Fruit fly (Drosophila melanogaster) whole organism, embryonic: ENCODE results near the gene CG17028.

Source experiments
- B-H2 ChIP-seq: fragments of 200-800 bp; sonication (Bioruptor generic); optimal IDR thresholded peaks from 2 replicates; lab custom pipeline; 2018; ENCODE audit warnings: missing biosample characterization, mild to moderate bottlenecking, missing genetic modification characterization
- BtbVII ChIP-seq: fragments of 200-800 bp; sonication (Bioruptor generic); optimal IDR thresholded peaks from 3 replicates; lab custom pipeline; 2017; ENCODE audit warnings: missing biosample characterization, mild to moderate bottlenecking, missing genetic modification characterization
- CG11696 ChIP-seq: fragments of 200-800 bp; sonication (Bioruptor generic); IDR thresholded peaks from 2 replicates; pipeline ENCODE4 v1.3.6; 2022; ENCODE audit warnings: missing biosample characterization, missing genetic modification characterization
- CG13894 ChIP-seq: fragments of 200-800 bp; sonication (Bioruptor generic); optimal IDR thresholded peaks from 3 replicates; lab custom pipeline; 2018; ENCODE audit warnings: missing biosample characterization, mild to moderate bottlenecking, missing genetic modification characterization, moderate library complexity
- CG2120 ChIP-seq: fragments of 200-800 bp; sonication (Bioruptor generic); optimal IDR thresholded peaks from 3 replicates; lab custom pipeline; 2016; ENCODE audit warnings: missing biosample characterization, missing genetic modification characterization
- CG2678 ChIP-seq: fragments of 200-800 bp; sonication (Bioruptor generic); optimal IDR thresholded peaks from 3 replicates; lab custom pipeline; 2019; ENCODE audit warnings: missing biosample characterization, mild to moderate bottlenecking, missing genetic modification characterization, moderate library complexity
- CG31388 ChIP-seq: fragments of 200-800 bp; sonication (Bioruptor generic); optimal IDR thresholded peaks from 2 replicates; lab custom pipeline; 2016; ENCODE audit warnings: missing biosample characterization, missing genetic modification characterization
- CG33213 ChIP-seq: fragments of 200-800 bp; sonication (Bioruptor generic); optimal IDR thresholded peaks from 3 replicates; lab custom pipeline; 2016; ENCODE audit warnings: missing biosample characterization, missing genetic modification characterization
- CG34422 ChIP-seq: fragments of 200-800 bp; sonication (Bioruptor generic); IDR thresholded peaks from 3 replicates; pipeline ENCODE4 v1.3.6; 2022; ENCODE audit warnings: missing biosample characterization, missing genetic modification characterization
- CG3995 ChIP-seq: fragments of 200-800 bp; sonication (Bioruptor generic); optimal IDR thresholded peaks from 3 replicates; lab custom pipeline; 2016; ENCODE audit warnings: missing biosample characterization, missing genetic modification characterization
- CG7745 ChIP-seq: fragments of 200-800 bp; sonication (Bioruptor generic); optimal IDR thresholded peaks from 2 replicates; lab custom pipeline; 2018; ENCODE audit warnings: missing biosample characterization, mild to moderate bottlenecking, missing genetic modification characterization, moderate library complexity
- CG7839 ChIP-seq: fragments of 200-800 bp; sonication (Bioruptor generic); optimal IDR thresholded peaks from 3 replicates; lab custom pipeline; 2018; ENCODE audit warnings: missing biosample characterization, mild to moderate bottlenecking, missing genetic modification characterization, moderate library complexity
- CG8281 ChIP-seq: fragments of 200-800 bp; sonication (Bioruptor generic); optimal IDR thresholded peaks from 2 replicates; lab custom pipeline; 2018; ENCODE audit warnings: missing biosample characterization, mild to moderate bottlenecking, missing genetic modification characterization, moderate library complexity
- CG8924 ChIP-seq: fragments of 200-800 bp; optimal IDR thresholded peaks from 3 replicates; lab custom pipeline; 2019; ENCODE audit warnings: missing biosample characterization, mild to moderate bottlenecking, missing genetic modification characterization, moderate library complexity
- CoRest ChIP-seq: fragments of 200-800 bp; sonication (Bioruptor generic); optimal IDR thresholded peaks from 3 replicates; lab custom pipeline; 2018; ENCODE audit warnings: missing biosample characterization, mild to moderate bottlenecking, missing genetic modification characterization, moderate library complexity
- Dbx ChIP-seq: fragments of 200-800 bp; sonication (Bioruptor generic); IDR thresholded peaks from 3 replicates; pipeline ENCODE4 v1.3.6; 2022; ENCODE audit warnings: missing biosample characterization, missing genetic modification characterization
- Dp ChIP-seq: fragments of 200-800 bp; sonication (Bioruptor generic); optimal IDR thresholded peaks from 2 replicates; lab custom pipeline; 2018; ENCODE audit warnings: missing biosample characterization, mild to moderate bottlenecking, missing genetic modification characterization, moderate library complexity
- Drgx ChIP-seq: fragments of 200-800 bp; sonication (Bioruptor generic); IDR thresholded peaks from 2 replicates; pipeline ENCODE4 v1.3.6; 2022; ENCODE audit warnings: missing biosample characterization, missing genetic modification characterization
- Hey ChIP-seq: fragments of 200-800 bp; sonication (Bioruptor generic); optimal IDR thresholded peaks from 3 replicates; lab custom pipeline; 2018; ENCODE audit warnings: missing biosample characterization, mild to moderate bottlenecking, missing genetic modification characterization
- HmgZ ChIP-seq: fragments of 200-800 bp; sonication (Bioruptor generic); optimal IDR thresholded peaks from 2 replicates; lab custom pipeline; 2018; ENCODE audit warnings: missing biosample characterization, mild to moderate bottlenecking, missing genetic modification characterization
- Mad ChIP-seq: fragments of 200-800 bp; sonication (Bioruptor generic); optimal IDR thresholded peaks from 2 replicates; lab custom pipeline; 2016; ENCODE audit warnings: missing biosample characterization, missing genetic modification characterization
- Med ChIP-seq: fragments of 200-800 bp; sonication (Bioruptor generic); peaks from one replicate; lab custom pipeline; 2016; ENCODE audit warnings: missing biosample characterization, missing genetic modification characterization, mild to moderate bottlenecking, inconsistent platforms, moderate library complexity
- NC2β ChIP-seq: fragments of 200-800 bp; sonication (Bioruptor generic); optimal IDR thresholded peaks from 2 replicates; lab custom pipeline; 2016; ENCODE audit warnings: missing biosample characterization, missing genetic modification characterization
- Pdp1 ChIP-seq, 2 experiments: fragments of 200-800 bp; sonication (Bioruptor generic); optimal IDR thresholded peaks; 3 replicates each; lab custom pipeline; 2016; ENCODE audit warnings: missing biosample characterization in 2 of 2, missing genetic modification characterization in 2 of 2, mild to moderate bottlenecking in 1 of 2, moderate library complexity in 1 of 2
- Poxn ChIP-seq: fragments of 200-800 bp; sonication (Bioruptor generic); IDR thresholded peaks from 2 replicates; pipeline ENCODE4 v1.3.6; 2022; ENCODE audit warnings: missing biosample characterization, missing genetic modification characterization
- Ravus ChIP-seq: fragments of 200-800 bp; sonication (Bioruptor generic); IDR thresholded peaks from 2 replicates; pipeline ENCODE4 v1.3.6; 2022; ENCODE audit warnings: missing biosample characterization, missing genetic modification characterization
- Rfx ChIP-seq: fragments of 200-800 bp; sonication (Bioruptor generic); IDR thresholded peaks from 2 replicates; pipeline ENCODE4 v1.3.6; 2022; ENCODE audit warnings: missing biosample characterization, missing genetic modification characterization
- Sin3A ChIP-seq: fragments of >200 bp; optimal IDR thresholded peaks from 2 replicates; lab custom pipeline; 2018
- Sox102F ChIP-seq: fragments of 200-800 bp; sonication (Bioruptor generic); optimal IDR thresholded peaks from 2 replicates; lab custom pipeline; 2018; ENCODE audit warnings: missing biosample characterization, mild to moderate bottlenecking, missing genetic modification characterization, moderate library complexity
- Sry-β ChIP-seq: fragments of 200-800 bp; sonication (Bioruptor generic); optimal IDR thresholded peaks from 2 replicates; lab custom pipeline; 2018; ENCODE audit warnings: missing biosample characterization, mild to moderate bottlenecking, missing genetic modification characterization, moderate library complexity
- TFAM ChIP-seq: fragments of 200-800 bp; sonication (Bioruptor generic); optimal IDR thresholded peaks from 2 replicates; lab custom pipeline; 2017; ENCODE audit warnings: missing biosample characterization, missing genetic modification characterization, inconsistent platforms
- Trl ChIP-seq, 3 experiments: fragments of >200 bp in 2 of 3; fragments of 200-800 bp in 1 of 3; sonication (Bioruptor generic) in 1 of 3; optimal IDR thresholded peaks; 2 replicates in 1 of 3; 3 replicates in 2 of 3; lab custom pipeline; 2016 to 2017; ENCODE audit warnings: missing biosample characterization in 1 of 3, missing genetic modification characterization in 1 of 3
- amos ChIP-seq: fragments of 200-800 bp; sonication (Bioruptor generic); IDR thresholded peaks from 2 replicates; pipeline ENCODE4 v1.3.6; 2022; ENCODE audit warnings: missing biosample characterization, missing genetic modification characterization; ENCODE audit not compliant: partially characterized antibody
- ap ChIP-seq: fragments of 200-800 bp; sonication (Bioruptor generic); IDR thresholded peaks from 2 replicates; pipeline ENCODE4 v1.3.6; 2022; ENCODE audit warnings: missing biosample characterization, missing genetic modification characterization
- bsh ChIP-seq, 2 experiments: fragments of 200-800 bp; sonication (Bioruptor generic); optimal IDR thresholded peaks; 2 replicates each; lab custom pipeline; 2017 to 2018; ENCODE audit warnings: mild to moderate bottlenecking in 2 of 2, missing biosample characterization in 2 of 2, missing genetic modification characterization in 2 of 2, moderate library complexity in 1 of 2
- chinmo ChIP-seq: fragments of 200-800 bp; sonication (Bioruptor generic); IDR thresholded peaks from 4 replicates; pipeline ENCODE4 v1.3.6; 2022; ENCODE audit warnings: missing biosample characterization, missing genetic modification characterization; ENCODE audit not compliant: partially characterized antibody
- crc ChIP-seq: fragments of 200-800 bp; sonication (Bioruptor generic); optimal IDR thresholded peaks from 2 replicates; lab custom pipeline; 2016; ENCODE audit warnings: missing biosample characterization, missing genetic modification characterization
- crol ChIP-seq: fragments of 200-800 bp; sonication (Bioruptor generic); IDR thresholded peaks from 2 replicates; pipeline ENCODE4 v1.3.6; 2022; ENCODE audit warnings: missing biosample characterization, missing genetic modification characterization
- dmrt99B ChIP-seq: fragments of 200-800 bp; sonication (Bioruptor generic); optimal IDR thresholded peaks from 2 replicates; lab custom pipeline; 2018; ENCODE audit warnings: missing biosample characterization, mild to moderate bottlenecking, missing genetic modification characterization, moderate library complexity
- klu ChIP-seq: fragments of 200-800 bp; sonication (Bioruptor generic); IDR thresholded peaks from 2 replicates; pipeline ENCODE4 v1.3.6; 2022; ENCODE audit warnings: missing biosample characterization, missing genetic modification characterization
- lab ChIP-seq: fragments of 200-800 bp; sonication (Bioruptor generic); optimal IDR thresholded peaks from 3 replicates; lab custom pipeline; 2017; ENCODE audit warnings: missing biosample characterization, missing genetic modification characterization, mild to moderate bottlenecking, moderate library complexity, missing genetic modification reagents
- lilli ChIP-seq: fragments of 200-800 bp; sonication (Bioruptor generic); optimal IDR thresholded peaks from 3 replicates; lab custom pipeline; 2016; ENCODE audit warnings: missing biosample characterization, missing genetic modification characterization
- nerfin-2 ChIP-seq: fragments of 200-800 bp; sonication (Bioruptor generic); IDR thresholded peaks from 2 replicates; pipeline ENCODE4 v1.3.6; 2022; ENCODE audit warnings: missing biosample characterization, missing genetic modification characterization; ENCODE audit not compliant: partially characterized antibody
- oc ChIP-seq: fragments of 200-800 bp; sonication (Bioruptor generic); optimal IDR thresholded peaks from 2 replicates; lab custom pipeline; 2018; ENCODE audit warnings: missing biosample characterization, mild to moderate bottlenecking, missing genetic modification characterization, moderate library complexity
- row ChIP-seq: fragments of 200-800 bp; sonication (Bioruptor generic); IDR thresholded peaks from 3 replicates; pipeline ENCODE4 v1.3.6; 2022; ENCODE audit warnings: missing biosample characterization, missing genetic modification characterization
- sens ChIP-seq: fragments of 200-800 bp; sonication (Bioruptor generic); peaks from one replicate; lab custom pipeline; 2016; ENCODE audit warnings: missing biosample characterization, missing genetic modification characterization
- sqz ChIP-seq: fragments of 200-800 bp; sonication (Bioruptor generic); optimal IDR thresholded peaks from 3 replicates; lab custom pipeline; 2018; ENCODE audit warnings: missing biosample characterization, mild to moderate bottlenecking, missing genetic modification characterization
- zen2 ChIP-seq: fragments of 200-800 bp; sonication (Bioruptor generic); IDR thresholded peaks from 3 replicates; pipeline ENCODE4 v1.3.6; 2022; ENCODE audit warnings: missing biosample characterization, missing genetic modification characterization; ENCODE audit not compliant: partially characterized antibody

The CG17028 gene

dm6 chr3L:16001164-16001679 lies 22.9 kb downstream of the CG17028 start (continued):
- TF ChIP-seq HmgZ (tag; lab: Kevin White, UChicago) = peak; percentile 83
- peak; percentile 75; the same call in 2 of the 3 replicates for TF ChIP-seq Dbx (GFP tag; lab: Robert Waterston, UW)
- no peak for TF ChIP-seq amos (GFP tag; lab: Robert Waterston, UW)
- TF ChIP-seq crol (GFP tag; lab: Robert Waterston, UW) = peak; percentile 95
- TF ChIP-seq Dp (GFP tag; lab: Kevin White, UChicago) = no peak
- no peak for TF ChIP-seq ap
- peak; percentile 62 for TF ChIP-seq Sox102F (GFP tag; lab: Kevin White, UChicago)
- peak; percentile 75 for TF ChIP-seq sens (GFP tag; lab: Kevin White, UChicago)
- peak; percentile 57 for TF ChIP-seq CG33213
- no peak for TF ChIP-seq Ravus
- TF ChIP-seq TFAM = no peak
- TF ChIP-seq CG7745 (tag; lab: Kevin White, UChicago) = no peak
- TF ChIP-seq NC2β (GFP tag; lab: Kevin White, UChicago) = peak; percentile 54
- peak; percentile 65; the same call in 1 of the 2 replicates for TF ChIP-seq klu (GFP tag; lab: Robert Waterston, UW)
- peak; percentile 91 for TF ChIP-seq CG11696 (GFP tag; lab: Robert Waterston, UW)
- peak; percentile 83 for TF ChIP-seq CoRest (tag; lab: Kevin White, UChicago)
- peak; percentile 92 for TF ChIP-seq CG2678 (tag; lab: Kevin White, UChicago)
- TF ChIP-seq CG34422 (GFP tag; lab: Robert Waterston, UW) = peak; percentile 66; the same call in 1 of the 3 replicates
- TF ChIP-seq zen2 (GFP tag; lab: Robert Waterston, UW) = no peak
- no peak for TF ChIP-seq Sry-β

- TF ChIP-seq dmrt99B (tag; lab: Kevin White, UChicago) (peak; percentile 5), crc (GFP tag; lab: Kevin White, UChicago) (peak; percentile 5), CG8924 (tag; lab: Kevin White, UChicago) (peak; percentile 19), Drgx (GFP tag; lab: Robert Waterston, UW) (peak; percentile 29; the same call in 1 of the 2 replicates), CG2120 (GFP tag; lab: Kevin White, UChicago) (peak; percentile 8), CG13894 (tag; lab: Kevin White, UChicago) (peak; percentile 4), Rfx (GFP tag; lab: Robert Waterston, UW) (0 out of 2 replicates have a peak, but pooled peaks have one; percentile 14), lab (GFP tag; lab: Kevin White, UChicago) (no peak), Sox102F (GFP tag; lab: Kevin White, UChicago) (peak; percentile 1), sqz (peak; percentile 24), chinmo (0 out of 4 replicates have a peak, but pooled peaks have one; percentile 17), nerfin-2 (GFP tag; lab: Robert Waterston, UW) (no peak), BtbVII (GFP tag; lab: Kevin White, UChicago) (peak; percentile 61), Poxn (GFP tag; lab: Robert Waterston, UW) (no peak), sens (GFP tag; lab: Kevin White, UChicago) (peak; percentile 77), lilli (GFP tag; lab: Kevin White, UChicago) (peak; percentile 1), bsh (GFP tag; optimal IDR thresholded peaks at IDR 0.05; lab: Kevin White, UChicago) (peak in 1 of 2 experiments; percentile 78), B-H2 (GFP tag; lab: Kevin White, UChicago) (peak; percentile 32), CG8281 (tag; lab: Kevin White, UChicago) (peak; percentile 98), Mad (no peak), CG3995 (GFP tag; lab: Kevin White, UChicago) (no peak), oc (tag; lab: Kevin White, UChicago) (peak; percentile 28), CG31388 (GFP tag; lab: Kevin White, UChicago) (no peak), Med (GFP tag; lab: Kevin White, UChicago) (peak; percentile 72), row (GFP tag; lab: Robert Waterston, UW) (0 out of 3 replicates have a peak, but pooled peaks have one; percentile 10), Trl (optimal IDR thresholded peaks at IDR 0.05; lab: Kevin White, UChicago) (peak in 1 of 2 experiments; percentile 18), Trl (GFP tag; optimal IDR thresholded peaks at IDR 0.05; lab: Kevin White, UChicago) (no peak), CG7839 (tag; lab: Kevin White, UChicago) (peak; percentile 6), Hey (tag; lab: Kevin White, UChicago) (no peak), Sin3A (lab: Kevin White, UChicago) (no peak), Pdp1 (GFP tag; optimal IDR thresholded peaks at IDR 0.05; lab: Kevin White, UChicago) (peak in 1 of 2 experiments; percentile 10)
Measured at dm6 chr3L:16002116-16002716, 23.9 kb downstream of the CG17028 start.
